Worm (Caenorhabditis elegans): ENCODE data around the gene cpsf-1.
A peak's percentile ranks its signal among the peaks of the same experiment; 100 is the strongest.

cpsf-1 gene

ce11 chrIV:2032946-2033411 lies at the start of gene cpsf-1 (continued):
- TF ChIP-seq ceh-100 (GFP tag; IDR thresholded peaks at IDR 0.05), result peak; percentile 98
- TF ChIP-seq him-1 (tag; optimal IDR thresholded peaks at IDR 0.05), result no peak
- no peak for TF ChIP-seq pbrm-1 (GFP tag; IDR thresholded peaks at IDR 0.05)
- TF ChIP-seq aptf-2 (GFP tag; conservative IDR thresholded peaks at IDR 0.05), result peak; percentile 73; the same call in 1 of the 2 replicates
- no peak for TF ChIP-seq ets-4 (GFP tag; optimal IDR thresholded peaks at IDR 0.05)
- TF ChIP-seq lin-35 (GFP tag; optimal IDR thresholded peaks at IDR 0.05), result peak in 1 of 3 experiments; percentile 74
- peak; percentile 23 for TF ChIP-seq efl-1 (GFP tag; optimal IDR thresholded peaks at IDR 0.05)

DNA sequence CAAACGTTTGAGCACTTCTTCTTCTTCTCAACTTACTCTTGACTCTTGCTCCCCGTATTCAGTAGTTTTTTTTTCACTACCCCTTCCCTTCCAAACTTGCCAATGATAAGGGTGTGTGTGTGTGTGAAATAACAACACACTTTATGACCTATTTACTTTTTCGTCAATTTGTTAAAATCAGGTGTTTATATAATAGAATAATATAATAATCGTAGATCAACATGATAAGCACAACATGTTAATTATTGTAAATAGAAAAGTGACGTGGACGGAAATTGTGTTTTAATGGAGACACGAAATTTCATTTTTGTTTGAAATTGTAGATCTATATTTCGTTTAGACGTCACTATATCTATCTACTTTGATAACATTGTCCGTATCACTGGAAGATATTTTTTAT lies 47.5 kb upstream of the cpsf-1 start:
- TF ChIP-seq C06A6.2 (GFP tag; conservative IDR thresholded peaks at IDR 0.05) (no peak), egl-44 (GFP tag; IDR thresholded peaks at IDR 0.05) (no peak), let-526 (GFP tag; IDR thresholded peaks at IDR 0.05) (no peak), lag-1 (GFP tag; IDR thresholded peaks at IDR 0.05) (no peak), somi-1 (GFP tag; optimal IDR thresholded peaks at IDR 0.05) (no peak), aptf-2 (GFP tag; conservative IDR thresholded peaks at IDR 0.05) (no peak), ztf-25 (GFP tag; IDR thresholded peaks at IDR 0.05) (no peak), F10E7.11 (tag; optimal IDR thresholded peaks at IDR 0.05) (no peak), lin-35 (GFP tag; optimal IDR thresholded peaks at IDR 0.05) (no peak), madf-10 (tag; optimal IDR thresholded peaks at IDR 0.05) (no peak), Y53F4B.3 (GFP tag; IDR thresholded peaks at IDR 0.05) (no peak), rcor-1 (GFP tag; IDR thresholded peaks at IDR 0.05) (no peak), lir-1 (GFP tag; conservative IDR thresholded peaks at IDR 0.05) (no peak), xnd-1 (tag; optimal IDR thresholded peaks at IDR 0.05) (no peak), die-1 (tag; optimal IDR thresholded peaks at IDR 0.05) (no peak), nfya-2 (GFP tag; IDR thresholded peaks at IDR 0.05) (no peak), cebp-2 (GFP tag; IDR thresholded peaks at IDR 0.05) (no peak)

DNA sequence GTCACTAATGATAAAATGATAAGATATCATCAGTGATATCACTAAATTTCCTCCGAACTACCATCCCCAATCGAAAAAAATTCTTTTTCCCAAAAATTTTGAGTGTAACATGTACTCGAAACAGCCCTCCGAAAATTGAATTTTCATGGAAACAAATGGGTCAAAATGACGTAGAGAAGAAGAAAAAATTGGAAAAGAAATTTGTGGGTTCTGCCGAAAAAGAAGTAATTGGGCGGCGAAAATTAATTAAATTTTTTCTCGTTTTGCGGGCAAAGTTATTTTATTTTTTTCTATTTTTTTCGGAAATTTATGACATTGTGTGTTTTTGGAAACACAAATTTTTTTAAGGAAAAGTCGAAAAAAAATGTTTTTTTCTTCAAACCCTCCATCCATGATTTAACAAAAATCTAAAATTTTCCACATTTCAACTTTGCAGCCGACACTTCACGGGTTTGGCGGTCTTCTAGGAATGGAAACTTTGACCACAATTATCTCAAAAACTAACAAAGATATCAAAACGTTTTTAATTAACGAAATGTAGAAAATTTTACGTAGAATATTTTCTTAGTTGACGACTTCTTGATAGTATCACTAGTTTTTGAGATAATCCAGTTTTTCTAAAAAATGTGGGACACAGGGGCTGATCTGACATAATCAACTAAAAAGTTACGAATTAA lies 44.5 kb upstream of the cpsf-1 start:
- no peak for TF ChIP-seq snpc-4 (GFP tag; optimal IDR thresholded peaks at IDR 0.05)
- peak in 3 of 4 experiments; percentile 21 to 57 (median 28) for TF ChIP-seq snpc-4 (tag; optimal IDR thresholded peaks at IDR 0.05)
- TF ChIP-seq Y95B8A.8 (GFP tag; IDR thresholded peaks at IDR 0.05), result no peak
- no peak for TF ChIP-seq rcor-1 (GFP tag; IDR thresholded peaks at IDR 0.05)
- TF ChIP-seq repo-1 (tag; optimal IDR thresholded peaks at IDR 0.05), result no peak
- no peak for TF ChIP-seq dpff-1 (tag; optimal IDR thresholded peaks at IDR 0.05)
- TF ChIP-seq Y56A3A.18 (GFP tag; IDR thresholded peaks at IDR 0.05), result no peak
- TF ChIP-seq chd-7 (tag; optimal IDR thresholded peaks at IDR 0.05), result no peak

ce11 chrIV:2065895-2066294 lies 33.1 kb upstream of the cpsf-1 start, which contains the start of gene arrd-26:
arrd-26 (plus strand) TSS chrIV:2066195.
- no peak for TF ChIP-seq F33H1.4 (GFP tag; IDR thresholded peaks at IDR 0.05)
- TF ChIP-seq ama-1 (optimal IDR thresholded peaks at IDR 0.05), result no peak
- TF ChIP-seq ama-1 (GFP tag; optimal IDR thresholded peaks at IDR 0.05), result no peak
- no peak for TF ChIP-seq snpc-1.1 (tag; optimal IDR thresholded peaks at IDR 0.05; ENCODE audit: insufficient read depth)
- TF ChIP-seq rec-8 (tag; optimal IDR thresholded peaks at IDR 0.05), result no peak

All from whole organism, young adult.